Worm (Caenorhabditis elegans): Measurements from ENCODE around the gene athp-3.

DNA sequence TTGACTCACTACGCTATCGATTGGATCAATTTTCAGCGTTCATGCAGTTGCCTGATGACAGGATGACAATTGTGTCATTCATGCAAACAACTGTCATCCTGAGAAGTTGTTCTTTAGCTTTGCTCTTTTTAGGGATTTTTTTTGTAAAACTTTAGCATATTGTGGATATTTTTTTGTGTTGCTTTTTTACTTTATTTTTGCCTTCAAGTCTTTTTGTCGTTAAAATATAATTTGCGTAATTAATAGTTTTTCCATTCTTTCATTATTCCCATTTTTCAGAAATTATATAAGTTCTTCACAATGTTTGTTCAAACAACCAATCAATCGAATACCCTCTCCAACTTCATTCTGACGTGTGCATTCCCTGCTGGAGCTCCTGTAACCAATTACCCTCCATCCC, 7.5 kb downstream of the athp-3 start, which contains the start of gene Y116A8C.20:
- TF ChIP-seq fos-1 (tag; optimal IDR thresholded peaks at IDR 0.05) (no peak), pqm-1 (tag; optimal IDR thresholded peaks at IDR 0.05) (no peak), ama-1 (optimal IDR thresholded peaks at IDR 0.05) (no peak), tbx-2 (tag; optimal IDR thresholded peaks at IDR 0.05) (no peak), egl-27 (tag; optimal IDR thresholded peaks at IDR 0.05) (no peak), skn-1 (tag; optimal IDR thresholded peaks at IDR 0.05) (no peak)

Measured in whole organism, L3 larva.